Worm (Caenorhabditis elegans) whole organism, mixed stage, embryonic: ENCODE results near the gene clec-123.

Experiments used
- lsy-2 ChIP-seq: fragments of 150-350 bp; optimal IDR thresholded peaks from 2 replicates; lab custom pipeline; 2014; ENCODE audit warnings: missing biosample characterization, missing genetic modification characterization
- mep-1 ChIP-seq: fragments of 150-350 bp; optimal IDR thresholded peaks from 2 replicates; lab custom pipeline; 2017; ENCODE audit warnings: missing biosample characterization, missing genetic modification reagents, missing genetic modification characterization, inconsistent platforms
- nhr-12 ChIP-seq: fragments of 150-350 bp; optimal IDR thresholded peaks from 2 replicates; lab custom pipeline; 2014; ENCODE audit warnings: missing biosample characterization, missing genetic modification characterization
- nhr-28 ChIP-seq: fragments of 150-350 bp; optimal IDR thresholded peaks from 2 replicates; lab custom pipeline; 2014; ENCODE audit warnings: missing biosample characterization, missing genetic modification characterization
- snpc-4 ChIP-seq: fragments of 150-350 bp; optimal IDR thresholded peaks from 2 replicates; lab custom pipeline; 2014; ENCODE audit warnings: missing biosample characterization, missing genetic modification characterization
- unc-62 ChIP-seq: fragments of 150-350 bp; optimal IDR thresholded peaks from 2 replicates; lab custom pipeline; 2014; ENCODE audit warnings: missing biosample characterization, missing genetic modification reagents, missing genetic modification characterization
- ztf-11 ChIP-seq: fragments of 150-350 bp; optimal IDR thresholded peaks from 2 replicates; lab custom pipeline; 2014; ENCODE audit warnings: missing biosample characterization, missing genetic modification characterization

DNA sequence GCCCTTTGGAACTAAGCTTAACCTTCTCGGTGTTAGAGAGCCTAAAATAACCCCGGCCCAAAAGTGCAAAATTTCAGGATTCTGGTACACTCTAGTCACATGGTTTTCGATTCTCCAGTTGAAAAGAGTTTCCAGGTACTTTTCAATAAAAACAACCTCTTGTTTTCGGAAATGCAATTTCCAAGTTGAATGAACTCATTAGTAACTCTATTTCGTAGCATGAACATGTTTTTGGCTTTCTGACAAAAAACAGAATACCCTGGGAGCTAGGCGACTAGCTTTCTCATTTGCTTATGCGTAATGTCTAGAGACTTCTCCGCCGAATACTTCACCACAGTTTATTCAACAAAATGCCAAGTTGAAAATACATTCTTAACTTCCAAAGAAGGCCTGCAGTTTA is 9.2 kb downstream of the clec-123 start, which contains the start of gene srh-71:
- no peak for TF ChIP-seq mep-1 (tag; lab: Kevin White, UChicago)
- TF ChIP-seq unc-62 (GFP tag; lab: Kevin White, UChicago) = no peak
- no peak for TF ChIP-seq snpc-4 (tag; lab: Kevin White, UChicago)
- no peak for TF ChIP-seq lsy-2 (tag; lab: Kevin White, UChicago)
- no peak for TF ChIP-seq nhr-28 (tag; lab: Kevin White, UChicago)
- no peak for TF ChIP-seq nhr-12 (tag; lab: Kevin White, UChicago)
- no peak for TF ChIP-seq ztf-11 (tag; lab: Kevin White, UChicago)
